Worm (Caenorhabditis elegans) whole organism, late embryonic: ENCODE measurements around the gene C33D9.10.
A peak's percentile ranks its signal among the peaks of the same experiment; 100 is the strongest.

Experiments
- C08G9.2 ChIP-seq: sonication (generic microtip); optimal IDR thresholded peaks from 2 replicates; lab custom pipeline; 2016; ENCODE audit warnings: mild to moderate bottlenecking, missing genetic modification characterization, moderate library complexity, missing compliant biosample characterization
- F13H6.1 ChIP-seq: sonication (generic microtip); optimal IDR thresholded peaks from 2 replicates; lab custom pipeline; 2016; ENCODE audit warnings: missing genetic modification characterization, missing compliant biosample characterization
- K02D7.2 ChIP-seq: sonication (generic microtip); optimal IDR thresholded peaks from 2 replicates; lab custom pipeline; 2017; ENCODE audit warnings: mild to moderate bottlenecking, missing genetic modification characterization, missing compliant biosample characterization
- T23F11.4 ChIP-seq: fragments of 200-800 bp; sonication (Bioruptor generic); optimal IDR thresholded peaks from 2 replicates; lab custom pipeline; 2018; ENCODE audit warnings: mild to moderate bottlenecking, missing genetic modification characterization, missing compliant biosample characterization
- ahr-1 ChIP-seq: sonication (generic microtip); optimal IDR thresholded peaks from 2 replicates; lab custom pipeline; 2016; ENCODE audit warnings: missing genetic modification characterization, missing compliant biosample characterization
- ama-1 ChIP-seq: fragments of 150-350 bp; optimal IDR thresholded peaks from 2 replicates; lab custom pipeline; 2014
- ceh-19 ChIP-seq: fragments of 200-800 bp; sonication (Bioruptor generic); optimal IDR thresholded peaks from 2 replicates; lab custom pipeline; 2018; ENCODE audit warnings: mild to moderate bottlenecking, missing genetic modification characterization, missing compliant biosample characterization
- ceh-24 ChIP-seq: sonication (generic microtip); optimal IDR thresholded peaks from 2 replicates; lab custom pipeline; 2016; ENCODE audit warnings: mild to moderate bottlenecking, missing genetic modification characterization, missing compliant biosample characterization
- ceh-34 ChIP-seq: sonication (generic microtip); optimal IDR thresholded peaks from 2 replicates; lab custom pipeline; 2016; ENCODE audit warnings: mild to moderate bottlenecking, missing genetic modification characterization, missing compliant biosample characterization
- ceh-48 ChIP-seq: sonication (generic microtip); optimal IDR thresholded peaks from 2 replicates; lab custom pipeline; 2016; ENCODE audit warnings: missing genetic modification characterization, inconsistent platforms, missing compliant biosample characterization
- ceh-6 ChIP-seq: fragments of 200-800 bp; sonication (Bioruptor generic); optimal IDR thresholded peaks from 2 replicates; lab custom pipeline; 2018; ENCODE audit warnings: mild to moderate bottlenecking, missing genetic modification characterization, missing compliant biosample characterization
- ceh-9 ChIP-seq: sonication (generic microtip); optimal IDR thresholded peaks from 2 replicates; lab custom pipeline; 2016; ENCODE audit warnings: mild to moderate bottlenecking, missing genetic modification characterization, inconsistent platforms, missing compliant biosample characterization
- dmd-4 ChIP-seq: sonication (generic microtip); optimal IDR thresholded peaks from 2 replicates; lab custom pipeline; 2016; ENCODE audit warnings: borderline replicate concordance, missing genetic modification characterization, missing compliant biosample characterization
- dve-1 ChIP-seq: sonication (generic microtip); optimal IDR thresholded peaks from 2 replicates; lab custom pipeline; 2017; ENCODE audit warnings: antibody characterized with exemption, mild to moderate bottlenecking, missing genetic modification characterization, missing compliant biosample characterization
- fkh-10 ChIP-seq: fragments of 150-350 bp; optimal IDR thresholded peaks from 2 replicates; lab custom pipeline; 2014; ENCODE audit warnings: missing biosample characterization, missing genetic modification reagents, missing genetic modification characterization
- hlh-13 ChIP-seq: fragments of 200-800 bp; sonication (Bioruptor generic); optimal IDR thresholded peaks from 2 replicates; lab custom pipeline; 2018; ENCODE audit warnings: mild to moderate bottlenecking, missing genetic modification characterization, missing compliant biosample characterization
- hlh-15 ChIP-seq: sonication (generic microtip); optimal IDR thresholded peaks from 2 replicates; lab custom pipeline; 2016; ENCODE audit warnings: missing genetic modification characterization, missing compliant biosample characterization
- hlh-30 ChIP-seq: sonication (generic microtip); optimal IDR thresholded peaks from 2 replicates; lab custom pipeline; 2017; ENCODE audit warnings: antibody characterized with exemption, missing genetic modification characterization, missing compliant biosample characterization; ENCODE audit not compliant: insufficient read depth
- lim-6 ChIP-seq: sonication (generic microtip); optimal IDR thresholded peaks from 2 replicates; lab custom pipeline; 2016; ENCODE audit warnings: missing genetic modification characterization, missing compliant biosample characterization
- mec-3 ChIP-seq: sonication (generic microtip); optimal IDR thresholded peaks from 2 replicates; lab custom pipeline; 2016; ENCODE audit warnings: borderline replicate concordance, missing genetic modification characterization, missing compliant biosample characterization
- nfya-1 ChIP-seq: sonication (generic microtip); optimal IDR thresholded peaks from 2 replicates; lab custom pipeline; 2017; ENCODE audit warnings: missing genetic modification characterization, mild to moderate bottlenecking, missing compliant biosample characterization, antibody characterized with exemption, moderate library complexity
- nhr-232 ChIP-seq: sonication (generic microtip); optimal IDR thresholded peaks from 2 replicates; lab custom pipeline; 2016; ENCODE audit warnings: missing genetic modification characterization, missing compliant biosample characterization
- pag-3 ChIP-seq: sonication (generic microtip); optimal IDR thresholded peaks from 2 replicates; lab custom pipeline; 2016; ENCODE audit warnings: missing compliant biosample characterization, missing genetic modification characterization, borderline replicate concordance
- pat-9 ChIP-seq: fragments of 200-800 bp; sonication (Bioruptor generic); optimal IDR thresholded peaks from 2 replicates; lab custom pipeline; 2018; ENCODE audit warnings: mild to moderate bottlenecking, missing genetic modification characterization, moderate library complexity, missing compliant biosample characterization
- pax-1 ChIP-seq: fragments of 150-350 bp; optimal IDR thresholded peaks from 2 replicates; lab custom pipeline; 2014; ENCODE audit warnings: missing biosample characterization, missing genetic modification characterization
- pha-2 ChIP-seq: sonication (generic microtip); optimal IDR thresholded peaks from 2 replicates; lab custom pipeline; 2017; ENCODE audit warnings: mild to moderate bottlenecking, missing genetic modification characterization, missing compliant biosample characterization
- pha-4 ChIP-seq: fragments of 150-350 bp; optimal IDR thresholded peaks from 2 replicates; lab custom pipeline; 2018; ENCODE audit warnings: missing biosample characterization, missing genetic modification reagents, missing genetic modification characterization
- ref-2 ChIP-seq: sonication (generic microtip); optimal IDR thresholded peaks from 2 replicates; lab custom pipeline; 2016; ENCODE audit warnings: missing genetic modification characterization, missing compliant biosample characterization
- sdc-2 ChIP-seq: sonication (generic microtip); optimal IDR thresholded peaks from 2 replicates; lab custom pipeline; 2016; ENCODE audit warnings: missing genotype, missing genetic modification characterization, missing compliant biosample characterization
- syd-9 ChIP-seq: sonication (generic microtip); optimal IDR thresholded peaks from 2 replicates; lab custom pipeline; 2016; ENCODE audit warnings: mild to moderate bottlenecking, missing genetic modification characterization, moderate library complexity, missing compliant biosample characterization
- tbx-2 ChIP-seq: sonication (generic microtip); optimal IDR thresholded peaks from 2 replicates; lab custom pipeline; 2016; ENCODE audit warnings: missing genetic modification characterization, missing compliant biosample characterization
- ttx-3 ChIP-seq: sonication (generic microtip); optimal IDR thresholded peaks from 2 replicates; lab custom pipeline; 2016; ENCODE audit warnings: missing genetic modification reagents, missing genetic modification characterization, missing compliant biosample characterization
- unc-42 ChIP-seq: sonication (generic microtip); optimal IDR thresholded peaks from 2 replicates; lab custom pipeline; 2016; ENCODE audit warnings: missing genotype, missing genetic modification characterization, missing compliant biosample characterization
- unc-55 ChIP-seq: sonication (generic microtip); optimal IDR thresholded peaks from 2 replicates; lab custom pipeline; 2017; ENCODE audit warnings: missing biosample characterization, missing genetic modification reagents, missing genetic modification characterization
- unc-86 ChIP-seq: sonication (generic microtip); optimal IDR thresholded peaks from 2 replicates; lab custom pipeline; 2016; ENCODE audit warnings: missing genetic modification characterization, missing compliant biosample characterization
- zip-5 ChIP-seq: sonication (generic microtip); optimal IDR thresholded peaks from 2 replicates; lab custom pipeline; 2016; ENCODE audit warnings: missing genetic modification characterization, missing compliant biosample characterization
- ztf-16 ChIP-seq: sonication (generic microtip); optimal IDR thresholded peaks from 2 replicates; lab custom pipeline; 2017; ENCODE audit warnings: missing genetic modification characterization, missing compliant biosample characterization

Gene C33D9.10

DNA sequence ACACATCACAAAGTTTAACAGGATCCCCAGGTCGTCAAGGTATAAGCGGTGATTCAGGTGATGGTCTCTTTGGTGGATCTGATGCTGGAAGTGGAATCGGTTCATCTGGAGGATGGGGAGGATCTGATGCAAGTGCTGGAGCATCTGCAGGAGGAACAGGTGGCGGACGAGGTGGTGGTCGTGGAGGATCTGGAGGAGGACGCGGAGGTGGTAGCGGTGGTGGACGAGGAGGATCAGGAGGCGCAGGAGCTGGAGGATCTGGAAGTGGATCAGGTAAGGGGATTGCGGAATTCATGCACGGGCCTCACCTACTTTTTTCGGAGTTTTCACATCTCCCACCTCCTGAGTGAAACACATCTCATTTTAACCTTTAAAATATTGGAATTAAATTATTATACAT is 28.7 kb upstream of the C33D9.10 start:
- TF ChIP-seq F13H6.1 = no peak
- TF ChIP-seq ztf-16 = no peak
- TF ChIP-seq unc-42 = no peak
- no peak for TF ChIP-seq ceh-24 (tag; lab: Kevin White, UChicago)
- no peak for TF ChIP-seq pag-3 (tag; lab: Kevin White, UChicago)
- no peak for TF ChIP-seq pax-1 (tag; lab: Kevin White, UChicago)
- no peak for TF ChIP-seq hlh-13 (GFP tag; lab: Kevin White, UChicago)
- no peak for TF ChIP-seq ref-2
- no peak for TF ChIP-seq syd-9 (tag; lab: Kevin White, UChicago)
- no peak for TF ChIP-seq unc-55 (GFP tag; lab: Kevin White, UChicago)
- TF ChIP-seq ceh-9 (tag; lab: Kevin White, UChicago) = no peak
- TF ChIP-seq lim-6 = no peak
- no peak for TF ChIP-seq ttx-3 (tag; lab: Kevin White, UChicago)

DNA sequence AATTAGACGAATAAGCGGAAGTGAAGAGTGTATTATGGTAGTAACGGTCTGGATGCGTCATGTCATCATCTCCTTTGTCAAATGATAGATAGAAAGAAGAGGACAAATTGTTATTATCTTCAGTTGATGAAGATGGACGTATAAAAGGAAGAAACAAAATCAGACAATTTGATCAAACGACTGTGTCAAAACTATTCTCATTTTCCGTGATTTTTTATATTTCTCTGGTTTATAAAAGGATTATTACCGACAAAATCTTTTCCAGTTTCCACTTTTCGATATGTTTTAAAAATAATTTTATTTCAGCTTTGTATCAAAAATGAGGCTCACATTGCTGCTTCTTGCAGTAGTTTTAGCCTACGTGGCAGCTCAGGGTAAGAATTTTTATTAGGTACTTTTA is 28.1 kb upstream of the C33D9.10 start, which contains the start of gene grsp-2:
grsp-2 (plus strand) TSS at position 301 of the 400 bp plus-strand sequence.
- TF ChIP-seq pat-9 = no peak
- TF ChIP-seq ceh-48 (tag; lab: Kevin White, UChicago) = no peak
- no peak for TF ChIP-seq dmd-4 (tag; lab: Kevin White, UChicago)
- TF ChIP-seq ztf-16 = no peak
- no peak for TF ChIP-seq unc-86 (tag; lab: Kevin White, UChicago)
- TF ChIP-seq C08G9.2 (tag; lab: Kevin White, UChicago) = no peak
- no peak for TF ChIP-seq fkh-10 (GFP tag; lab: Kevin White, UChicago)
- TF ChIP-seq ttx-3 (tag; lab: Kevin White, UChicago) = no peak
- no peak for TF ChIP-seq ama-1 (lab: Kevin White, UChicago)
- TF ChIP-seq ceh-34 (tag; lab: Kevin White, UChicago) = no peak
- no peak for TF ChIP-seq ceh-9 (tag; lab: Kevin White, UChicago)
- no peak for TF ChIP-seq ceh-19
- no peak for TF ChIP-seq hlh-13 (GFP tag; lab: Kevin White, UChicago)
- TF ChIP-seq nhr-232 = no peak
- TF ChIP-seq hlh-30 = no peak
- TF ChIP-seq ceh-24 (tag; lab: Kevin White, UChicago) = no peak
- no peak for TF ChIP-seq pax-1 (tag; lab: Kevin White, UChicago)
- TF ChIP-seq, all 69 proteins: peak for 0

DNA sequence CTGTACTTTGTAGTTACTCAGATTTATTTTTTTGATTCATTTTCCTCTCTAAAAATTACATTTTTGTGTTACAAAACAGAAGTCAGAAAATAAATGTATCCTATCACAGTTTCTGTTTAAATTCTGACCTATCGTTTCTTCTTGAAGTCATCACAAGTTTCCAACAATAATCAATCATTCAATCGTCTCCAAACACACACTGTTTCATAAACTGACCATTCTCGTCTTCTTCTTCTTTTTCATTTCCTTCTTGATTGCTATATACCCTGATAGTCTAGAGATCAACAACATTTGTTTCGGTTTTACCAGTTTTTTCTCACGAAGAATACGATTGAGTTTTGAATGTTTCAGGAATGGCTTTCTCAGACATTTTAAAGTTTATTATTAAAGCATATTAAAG is 27.2 kb upstream of the C33D9.10 start:
- TF ChIP-seq fkh-10 (GFP tag; lab: Kevin White, UChicago) (no peak), T23F11.4 (GFP tag; lab: Kevin White, UChicago) (no peak), nfya-1 (tag; lab: Kevin White, UChicago) (no peak), tbx-2 (no peak), pha-2 (tag; lab: Kevin White, UChicago) (no peak)

DNA sequence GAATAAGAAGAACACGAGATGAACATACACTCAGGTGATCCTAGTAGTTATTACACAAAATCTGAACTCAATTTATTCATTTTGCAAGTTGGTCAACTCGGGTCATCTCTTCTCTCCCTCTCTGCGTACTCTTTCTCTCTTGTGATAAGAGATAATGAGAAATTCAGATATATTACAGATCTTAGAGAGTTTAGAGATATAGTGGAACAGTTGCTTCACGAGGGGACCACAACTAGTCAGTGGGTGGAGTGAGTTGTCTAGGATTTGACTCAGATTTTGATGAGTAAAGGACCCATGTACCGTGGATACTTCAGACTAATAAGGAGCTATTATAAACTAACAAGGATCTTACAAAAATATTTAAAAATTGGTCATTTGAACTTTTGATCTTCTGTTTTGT is 25.7 kb upstream of the C33D9.10 start, which contains the start of gene exc-5:
exc-5 (minus strand) TSS at position 57 of the 400 bp plus-strand sequence.
- TF ChIP-seq ahr-1 (tag; lab: Kevin White, UChicago) = no peak
- no peak for TF ChIP-seq zip-5
- TF ChIP-seq mec-3 = no peak
- no peak for TF ChIP-seq sdc-2 (tag; lab: Kevin White, UChicago)
- TF ChIP-seq unc-55 (GFP tag; lab: Kevin White, UChicago) = peak; percentile 75
- no peak for TF ChIP-seq hlh-15
- TF ChIP-seq unc-86 (tag; lab: Kevin White, UChicago) = no peak
- no peak for TF ChIP-seq pha-4

DNA sequence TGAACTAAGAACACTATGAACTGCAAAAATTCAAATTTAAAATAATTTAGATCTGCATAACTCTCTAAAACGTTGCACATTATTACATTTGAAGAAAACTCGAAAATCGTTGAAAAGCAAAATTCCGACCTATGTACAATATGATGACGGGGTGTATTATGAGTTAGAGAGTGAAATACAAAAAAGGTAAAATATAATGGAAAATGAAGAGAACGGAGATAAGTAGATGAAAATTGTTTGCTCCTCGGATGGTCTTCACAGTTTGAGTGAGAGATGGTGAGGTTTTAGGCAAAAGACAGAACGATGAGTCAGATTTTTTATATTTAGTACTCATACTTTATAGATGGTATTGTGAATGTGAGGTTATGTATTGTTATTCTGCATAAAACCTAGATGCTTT is 19.4 kb upstream of the C33D9.10 start:
- TF ChIP-seq dve-1 = no peak
- no peak for TF ChIP-seq ceh-6 (GFP tag; lab: Kevin White, UChicago)
- TF ChIP-seq K02D7.2 (tag; lab: Kevin White, UChicago) = no peak
- TF ChIP-seq, all 69 proteins: peak for 0
